Worm (Caenorhabditis elegans) whole organism, L2 larva: ENCODE results near the gene F42G2.5.
A peak's percentile ranks its signal among the peaks of the same experiment; 100 is the strongest.

Experiments
- C34F6.9 ChIP-seq: fragments of 150-350 bp; optimal IDR thresholded peaks from 2 replicates; lab custom pipeline; 2014; ENCODE audit warnings: missing biosample characterization, missing genetic modification characterization
- R02D3.7 ChIP-seq: fragments of 150-350 bp; optimal IDR thresholded peaks from 2 replicates; lab custom pipeline; 2014; ENCODE audit warnings: missing biosample characterization, missing genetic modification characterization
- ZK546.5 ChIP-seq: sonication (generic microtip); optimal IDR thresholded peaks from 2 replicates; lab custom pipeline; 2017; ENCODE audit warnings: missing biosample characterization, missing genetic modification characterization
- alr-1 ChIP-seq: fragments of 150-350 bp; optimal IDR thresholded peaks from 2 replicates; lab custom pipeline; 2014; ENCODE audit warnings: missing biosample characterization, missing genetic modification characterization
- ama-1 ChIP-seq: fragments of 150-350 bp; optimal IDR thresholded peaks from 2 replicates; lab custom pipeline; 2018; ENCODE audit warnings: inconsistent platforms
- blmp-1 ChIP-seq: sonication (generic microtip); optimal IDR thresholded peaks from 2 replicates; lab custom pipeline; 2017; ENCODE audit warnings: missing genetic modification characterization, mild to moderate bottlenecking, missing compliant biosample characterization, antibody characterized with exemption, moderate library complexity; ENCODE audit not compliant: insufficient read depth
- ceh-16 ChIP-seq: fragments of 150-350 bp; optimal IDR thresholded peaks from 2 replicates; lab custom pipeline; 2014; ENCODE audit warnings: missing biosample characterization, missing genetic modification characterization
- crh-2 ChIP-seq: sonication (generic microtip); optimal IDR thresholded peaks from 2 replicates; lab custom pipeline; 2017; ENCODE audit warnings: missing biosample characterization, missing genetic modification characterization
- egl-27 ChIP-seq: sonication (generic microtip); optimal IDR thresholded peaks from 3 replicates; lab custom pipeline; 2017; ENCODE audit warnings: missing biosample characterization, missing genetic modification reagents, missing genetic modification characterization
- elt-1 ChIP-seq: fragments of 150-350 bp; optimal IDR thresholded peaks from 2 replicates; lab custom pipeline; 2014; ENCODE audit warnings: missing biosample characterization, missing genetic modification characterization
- elt-3 ChIP-seq: sonication (generic microtip); optimal IDR thresholded peaks from 2 replicates; lab custom pipeline; 2017; ENCODE audit warnings: missing biosample characterization, missing genetic modification characterization
- fos-1 ChIP-seq: fragments of 150-350 bp; optimal IDR thresholded peaks from 2 replicates; lab custom pipeline; 2014; ENCODE audit warnings: missing biosample characterization, missing genetic modification characterization
- gmeb-1 ChIP-seq: fragments of 150-350 bp; optimal IDR thresholded peaks from 2 replicates; lab custom pipeline; 2014; ENCODE audit warnings: missing biosample characterization, missing genetic modification characterization
- lin-13 ChIP-seq: fragments of 150-350 bp; optimal IDR thresholded peaks from 2 replicates; lab custom pipeline; 2014; ENCODE audit warnings: missing biosample characterization, missing genetic modification reagents, missing genetic modification characterization
- lin-39 ChIP-seq: fragments of 150-350 bp; optimal IDR thresholded peaks from 2 replicates; lab custom pipeline; 2014; ENCODE audit warnings: missing biosample characterization, missing genetic modification reagents, missing genetic modification characterization
- lsy-2 ChIP-seq, 2 experiments: fragments of 150-350 bp in 1 of 2; sonication (generic microtip) in 1 of 2; optimal IDR thresholded peaks; 2 replicates each; lab custom pipeline; 2014 to 2017; ENCODE audit warnings: missing biosample characterization in 2 of 2, missing genetic modification characterization in 2 of 2
- mbf-1 ChIP-seq: sonication (generic microtip); optimal IDR thresholded peaks from 2 replicates; lab custom pipeline; 2017; ENCODE audit warnings: missing biosample characterization, missing genetic modification characterization
- mdl-1 ChIP-seq, 2 experiments: fragments of 150-350 bp in 1 of 2; sonication (generic microtip) in 1 of 2; optimal IDR thresholded peaks; 2 replicates each; lab custom pipeline; 2017; ENCODE audit warnings: missing biosample characterization in 2 of 2, missing genetic modification characterization in 2 of 2
- nhr-10 ChIP-seq: sonication (generic microtip); optimal IDR thresholded peaks from 2 replicates; lab custom pipeline; 2017; ENCODE audit warnings: missing biosample characterization, missing genetic modification characterization
- nhr-11 ChIP-seq: fragments of 150-350 bp; optimal IDR thresholded peaks from 2 replicates; lab custom pipeline; 2014; ENCODE audit warnings: missing biosample characterization, missing genetic modification characterization
- nhr-12 ChIP-seq: fragments of 150-350 bp; optimal IDR thresholded peaks from 2 replicates; lab custom pipeline; 2014; ENCODE audit warnings: missing biosample characterization, missing genetic modification characterization
- nhr-21 ChIP-seq: fragments of 150-350 bp; optimal IDR thresholded peaks from 2 replicates; lab custom pipeline; 2014; ENCODE audit warnings: missing biosample characterization, missing genetic modification characterization
- nhr-23 ChIP-seq: fragments of 150-350 bp; optimal IDR thresholded peaks from 2 replicates; lab custom pipeline; 2014; ENCODE audit warnings: missing biosample characterization, missing genetic modification reagents, missing genetic modification characterization
- nhr-237 ChIP-seq: fragments of 150-350 bp; optimal IDR thresholded peaks from 2 replicates; lab custom pipeline; 2014; ENCODE audit warnings: missing biosample characterization, missing genetic modification characterization
- nhr-25 ChIP-seq: fragments of 150-350 bp; sonication (generic microtip); optimal IDR thresholded peaks from 3 replicates; lab custom pipeline; 2014; ENCODE audit warnings: missing biosample characterization, missing genetic modification characterization
- nhr-6 ChIP-seq: fragments of 150-350 bp; optimal IDR thresholded peaks from 2 replicates; lab custom pipeline; 2014; ENCODE audit warnings: missing biosample characterization, missing genetic modification characterization
- peb-1 ChIP-seq: fragments of 150-350 bp; optimal IDR thresholded peaks from 2 replicates; lab custom pipeline; 2014; ENCODE audit warnings: missing biosample characterization, missing genetic modification characterization
- sem-4 ChIP-seq: fragments of 150-350 bp; optimal IDR thresholded peaks from 2 replicates; lab custom pipeline; 2014; ENCODE audit warnings: missing biosample characterization, missing genetic modification reagents, missing genetic modification characterization
- skn-1 ChIP-seq: sonication (generic microtip); optimal IDR thresholded peaks from 2 replicates; lab custom pipeline; 2017; ENCODE audit warnings: missing biosample characterization, missing genetic modification characterization
- sma-3 ChIP-seq: sonication (generic microtip); optimal IDR thresholded peaks from 2 replicates; lab custom pipeline; 2016; ENCODE audit warnings: missing genetic modification reagents, missing genetic modification characterization, missing compliant biosample characterization
- sma-9 ChIP-seq, 2 experiments: fragments of 150-350 bp in 1 of 2; sonication (generic microtip) in 1 of 2; optimal IDR thresholded peaks; 2 replicates each; lab custom pipeline; 2014 to 2016; ENCODE audit warnings: missing genetic modification characterization in 2 of 2, mild to moderate bottlenecking in 1 of 2, missing biosample characterization in 1 of 2, missing compliant biosample characterization in 1 of 2, missing genetic modification reagents in 1 of 2, moderate library complexity in 1 of 2
- snpc-4 ChIP-seq: fragments of 150-350 bp; optimal IDR thresholded peaks from 2 replicates; lab custom pipeline; 2014; ENCODE audit warnings: missing biosample characterization, missing genetic modification characterization
- unc-39 ChIP-seq: fragments of 150-350 bp; optimal IDR thresholded peaks from 2 replicates; lab custom pipeline; 2014; ENCODE audit warnings: missing biosample characterization, missing genetic modification characterization
- unc-55 ChIP-seq: fragments of 150-350 bp; sonication (generic microtip); optimal IDR thresholded peaks from 3 replicates; lab custom pipeline; 2014; ENCODE audit warnings: missing biosample characterization, missing genetic modification reagents, missing genetic modification characterization
- unc-62 ChIP-seq: fragments of 150-350 bp; optimal IDR thresholded peaks from 2 replicates; lab custom pipeline; 2014; ENCODE audit warnings: missing biosample characterization, missing genetic modification reagents, missing genetic modification characterization
- zag-1 ChIP-seq: fragments of 150-350 bp; optimal IDR thresholded peaks from 2 replicates; lab custom pipeline; 2014; ENCODE audit warnings: missing biosample characterization, missing genetic modification characterization
- ztf-1 ChIP-seq: fragments of 200-800 bp; sonication (Bioruptor generic); conservative IDR thresholded peaks from 2 replicates; pipeline ENCODE4 v1.3.6; 2022; ENCODE audit warnings: missing genetic modification characterization, missing compliant biosample characterization
- ztf-11 ChIP-seq: sonication (generic microtip); optimal IDR thresholded peaks from 2 replicates; lab custom pipeline; 2017; ENCODE audit warnings: missing biosample characterization, missing genetic modification characterization

F42G2.5 gene

ce11 chrII:2450990-2451389 is 33.2 kb upstream of the F42G2.5 start:
- no peak for TF ChIP-seq nhr-25 (tag; lab: Kevin White, UChicago)
- peak in 1 of 2 experiments; percentile 50 for TF ChIP-seq lsy-2 (tag; optimal IDR thresholded peaks at IDR 0.05; lab: Kevin White, UChicago)
- no peak for TF ChIP-seq ceh-16 (tag; lab: Kevin White, UChicago)
- peak; percentile 46 for TF ChIP-seq sma-3 (GFP tag; lab: Kevin White, UChicago)
- TF ChIP-seq crh-2 (tag; lab: Kevin White, UChicago) = peak; percentile 34
- TF ChIP-seq ztf-1 = no peak
- TF ChIP-seq elt-3 (tag; lab: Kevin White, UChicago) = no peak
- TF ChIP-seq gmeb-1 = peak; percentile 80
- peak; percentile 40 for TF ChIP-seq unc-55 (GFP tag; lab: Kevin White, UChicago)
- TF ChIP-seq C34F6.9 (tag; lab: Kevin White, UChicago) = peak; percentile 32
- no peak for TF ChIP-seq nhr-237 (tag; lab: Kevin White, UChicago)

- TF ChIP-seq nhr-11 (tag; lab: Kevin White, UChicago) (no peak), skn-1 (tag; lab: Kevin White, UChicago) (no peak), nhr-23 (tag; lab: Kevin White, UChicago) (no peak), ztf-1 (no peak), nhr-6 (tag; lab: Kevin White, UChicago) (no peak), nhr-25 (tag; lab: Kevin White, UChicago) (no peak)
These were observed 28.9 kb upstream of the F42G2.5 start for ce11 chrII:2446727-2447126.

ce11 chrII:2445164-2445563 is 27.4 kb upstream of the F42G2.5 start:
- TF ChIP-seq alr-1 (no peak), ZK546.5 (no peak), sma-3 (GFP tag; lab: Kevin White, UChicago) (no peak), lin-39 (tag; lab: Kevin White, UChicago) (no peak), ama-1 (lab: Kevin White, UChicago) (no peak), zag-1 (tag; lab: Kevin White, UChicago) (no peak), peb-1 (tag; lab: Kevin White, UChicago) (no peak), unc-62 (GFP tag; lab: Kevin White, UChicago) (no peak)

- TF ChIP-seq blmp-1 (tag; lab: Kevin White, UChicago) (no peak), sma-3 (GFP tag; lab: Kevin White, UChicago) (no peak), skn-1 (tag; lab: Kevin White, UChicago) (no peak), zag-1 (tag; lab: Kevin White, UChicago) (no peak), unc-39 (tag; lab: Kevin White, UChicago) (no peak), elt-1 (tag; lab: Kevin White, UChicago) (no peak), egl-27 (tag; lab: Kevin White, UChicago) (no peak), nhr-6 (tag; lab: Kevin White, UChicago) (no peak), ztf-1 (no peak), sma-9 (GFP tag; optimal IDR thresholded peaks at IDR 0.05; lab: Kevin White, UChicago) (no peak), sma-9 (tag; optimal IDR thresholded peaks at IDR 0.05; lab: Kevin White, UChicago) (no peak), nhr-10 (tag; lab: Kevin White, UChicago) (no peak), lin-13 (GFP tag; lab: Kevin White, UChicago) (no peak), nhr-12 (tag; lab: Kevin White, UChicago) (no peak), R02D3.7 (no peak), nhr-21 (no peak), unc-62 (GFP tag; lab: Kevin White, UChicago) (no peak), ztf-11 (tag; lab: Kevin White, UChicago) (no peak), fos-1 (no peak)
These were observed 25.2 kb upstream of the F42G2.5 start, which contains the start of gene vab-19 for ce11 chrII:2442979-2443378. TSS of gene vab-19 (plus strand) at chrII:2443279.

- TF ChIP-seq nhr-12 (tag; lab: Kevin White, UChicago) = no peak
- TF ChIP-seq crh-2 (tag; lab: Kevin White, UChicago) = peak; percentile 36
- TF ChIP-seq nhr-6 (tag; lab: Kevin White, UChicago) = no peak
- TF ChIP-seq ztf-1 = no peak
- no peak for TF ChIP-seq mdl-1 (tag; optimal IDR thresholded peaks at IDR 0.05; lab: Kevin White, UChicago)
- no peak for TF ChIP-seq ZK546.5
- TF ChIP-seq ama-1 (lab: Kevin White, UChicago) = no peak
- no peak for TF ChIP-seq sem-4
- peak; percentile 78 for TF ChIP-seq sma-3 (GFP tag; lab: Kevin White, UChicago)
- peak; percentile 23 for TF ChIP-seq ceh-16 (tag; lab: Kevin White, UChicago)
- TF ChIP-seq lin-39 (tag; lab: Kevin White, UChicago) = no peak
- TF ChIP-seq nhr-23 (tag; lab: Kevin White, UChicago) = no peak
- no peak for TF ChIP-seq mbf-1 (tag; lab: Kevin White, UChicago)
- no peak for TF ChIP-seq snpc-4 (tag; lab: Kevin White, UChicago)
- no peak for TF ChIP-seq zag-1 (tag; lab: Kevin White, UChicago)
- TF ChIP-seq egl-27 (tag; lab: Kevin White, UChicago) = no peak
- peak; percentile 33 for TF ChIP-seq nhr-25 (tag; lab: Kevin White, UChicago)
- TF ChIP-seq unc-55 (GFP tag; lab: Kevin White, UChicago) = no peak
- no peak for TF ChIP-seq nhr-21
- TF ChIP-seq lin-13 (GFP tag; lab: Kevin White, UChicago) = peak; percentile 8
- TF ChIP-seq nhr-11 (tag; lab: Kevin White, UChicago) = no peak
- no peak for TF ChIP-seq gmeb-1
- no peak for TF ChIP-seq R02D3.7
- no peak for TF ChIP-seq skn-1 (tag; lab: Kevin White, UChicago)
- TF ChIP-seq ztf-11 (tag; lab: Kevin White, UChicago) = no peak
- TF ChIP-seq C34F6.9 (tag; lab: Kevin White, UChicago) = peak; percentile 13
- TF ChIP-seq nhr-10 (tag; lab: Kevin White, UChicago) = no peak
- TF ChIP-seq elt-3 (tag; lab: Kevin White, UChicago) = no peak
- TF ChIP-seq alr-1 = no peak
- no peak for TF ChIP-seq unc-39 (tag; lab: Kevin White, UChicago)
- TF ChIP-seq peb-1 (tag; lab: Kevin White, UChicago) = no peak
- no peak for TF ChIP-seq unc-62 (GFP tag; lab: Kevin White, UChicago)
- TF ChIP-seq sma-9 (GFP tag; optimal IDR thresholded peaks at IDR 0.05; lab: Kevin White, UChicago) = peak; percentile 89
- TF ChIP-seq sma-9 (tag; optimal IDR thresholded peaks at IDR 0.05; lab: Kevin White, UChicago) = no peak
- no peak for TF ChIP-seq blmp-1 (tag; lab: Kevin White, UChicago)
- TF ChIP-seq nhr-237 (tag; lab: Kevin White, UChicago) = no peak
These were observed 24.5 kb upstream of the F42G2.5 start for ce11 chrII:2442243-2442642.
